Fruit fly (Drosophila melanogaster): ENCODE data around the gene CG18746.

DNA sequence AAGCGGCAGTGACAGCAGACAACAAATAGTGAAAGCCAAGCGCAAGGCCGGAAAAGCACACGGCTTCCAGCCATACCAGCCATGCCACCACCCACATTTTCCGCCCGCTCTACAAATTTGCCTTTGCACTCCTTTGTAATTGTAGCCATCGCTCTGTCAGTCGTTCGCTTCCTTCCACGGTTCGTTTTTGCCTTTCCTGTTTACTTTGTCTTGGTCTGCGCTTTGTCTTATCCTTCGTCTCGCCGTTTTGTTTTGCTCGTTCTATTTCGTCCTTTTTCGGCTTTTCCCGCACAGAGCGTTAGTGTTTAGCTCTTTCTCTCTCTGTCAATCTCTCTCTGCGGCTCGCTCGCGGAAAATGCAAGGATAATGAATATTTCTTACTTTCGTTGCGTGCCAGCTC is 23.5 kb upstream of the CG18746 start:
- TF ChIP-seq CG8478 (optimal IDR thresholded peaks at IDR 0.05) (no peak), CTCF (optimal IDR thresholded peaks at IDR 0.05) (no peak)

Measured in S2 (cell line).